Worm (Caenorhabditis elegans) whole organism, L4 larva: Measurements from ENCODE around the gene F22E5.7.

Experiments
- F26F4.8 ChIP-seq: fragments of 200-800 bp; sonication (Bioruptor generic); conservative IDR thresholded peaks from 2 replicates; pipeline ENCODE4 v1.3.6; 2022; ENCODE audit warnings: missing genetic modification characterization, missing compliant biosample characterization
- F37D6.2 ChIP-seq: sonication (generic microtip); optimal IDR thresholded peaks from 2 replicates; lab custom pipeline; 2016; ENCODE audit warnings: mild to moderate bottlenecking, missing genetic modification characterization, missing compliant biosample characterization
- R02D3.7 ChIP-seq: fragments of 150-350 bp; sonication (generic microtip); optimal IDR thresholded peaks from 3 replicates; lab custom pipeline; 2014; ENCODE audit warnings: missing biosample characterization, missing genetic modification characterization
- T20F7.1 ChIP-seq: fragments of 200-800 bp; sonication (Bioruptor generic); optimal IDR thresholded peaks from 2 replicates; lab custom pipeline; 2018; ENCODE audit warnings: mild to moderate bottlenecking, missing genetic modification characterization, missing compliant biosample characterization
- T26A8.4 ChIP-seq: fragments of 200-800 bp; sonication (Bioruptor generic); IDR thresholded peaks from 2 replicates; pipeline ENCODE4 v1.3.6; 2022; ENCODE audit warnings: missing genetic modification characterization, missing compliant biosample characterization
- Y48G9A.11 ChIP-seq: fragments of 200-800 bp; sonication (Bioruptor generic); IDR thresholded peaks from 2 replicates; pipeline ENCODE4 v1.3.6; 2022; ENCODE audit warnings: missing genetic modification reagents, missing genetic modification characterization, missing compliant biosample characterization
- aha-1 ChIP-seq: fragments of 150-350 bp; peaks from one replicate; lab custom pipeline; 2014; ENCODE audit warnings: missing biosample characterization, missing genetic modification characterization
- ceh-28 ChIP-seq: fragments of 150-350 bp; optimal IDR thresholded peaks from 2 replicates; lab custom pipeline; 2014; ENCODE audit warnings: missing biosample characterization, missing genetic modification reagents, missing genetic modification characterization
- ceh-44 ChIP-seq: fragments of 200-800 bp; sonication (Bioruptor generic); IDR thresholded peaks from 2 replicates; pipeline ENCODE4 v1.3.6; 2022; ENCODE audit warnings: missing genetic modification reagents, missing genetic modification characterization, missing compliant biosample characterization
- ceh-82 ChIP-seq: sonication (generic microtip); optimal IDR thresholded peaks from 2 replicates; lab custom pipeline; 2017; ENCODE audit warnings: missing biosample characterization, missing genetic modification characterization
- ces-1 ChIP-seq: fragments of 150-350 bp; sonication (generic microtip); optimal IDR thresholded peaks from 4 replicates; lab custom pipeline; 2014; ENCODE audit warnings: missing biosample characterization, missing genetic modification reagents, missing genetic modification characterization
- daf-19 ChIP-seq: fragments of 200-800 bp; sonication (Bioruptor generic); conservative IDR thresholded peaks from 2 replicates; pipeline ENCODE4 v1.3.6; 2022; ENCODE audit warnings: missing genetic modification characterization, missing compliant biosample characterization
- daf-8 ChIP-seq: fragments of 200-800 bp; sonication (Bioruptor generic); IDR thresholded peaks from 2 replicates; pipeline ENCODE4 v1.3.6; 2022; ENCODE audit warnings: missing genetic modification characterization, missing compliant biosample characterization
- dmd-8 ChIP-seq: fragments of 200-800 bp; sonication (Bioruptor generic); IDR thresholded peaks from 2 replicates; pipeline ENCODE4 v1.3.6; 2022; ENCODE audit warnings: missing genetic modification characterization, missing compliant biosample characterization
- dpl-1 ChIP-seq: fragments of 150-350 bp; optimal IDR thresholded peaks from 2 replicates; lab custom pipeline; 2014; ENCODE audit warnings: missing biosample characterization, missing genetic modification reagents, missing genetic modification characterization
- egl-43 ChIP-seq: fragments of 200-800 bp; sonication (Bioruptor generic); IDR thresholded peaks from 2 replicates; pipeline ENCODE4 v1.3.6; 2022; ENCODE audit warnings: missing genetic modification reagents, missing genetic modification characterization, missing compliant biosample characterization
- fos-1 ChIP-seq: fragments of 150-350 bp; optimal IDR thresholded peaks from 2 replicates; lab custom pipeline; 2014; ENCODE audit warnings: missing biosample characterization, missing genetic modification characterization
- hlh-30 ChIP-seq: sonication (generic microtip); optimal IDR thresholded peaks from 2 replicates; lab custom pipeline; 2017; ENCODE audit warnings: antibody characterized with exemption, mild to moderate bottlenecking, missing genetic modification characterization, missing compliant biosample characterization; ENCODE audit not compliant: insufficient read depth
- lin-29 ChIP-seq: fragments of 200-800 bp; sonication (Bioruptor generic); IDR thresholded peaks from 2 replicates; pipeline ENCODE4 v1.3.6; 2022; ENCODE audit warnings: missing genetic modification reagents, missing genetic modification characterization, missing compliant biosample characterization
- lin-39 ChIP-seq: fragments of 150-350 bp; optimal IDR thresholded peaks from 2 replicates; lab custom pipeline; 2014; ENCODE audit warnings: missing biosample characterization, missing genetic modification reagents, missing genetic modification characterization
- mdl-1 ChIP-seq, 2 experiments: fragments of 150-350 bp in 1 of 2; sonication (generic microtip) in 1 of 2; optimal IDR thresholded peaks; 2 replicates each; lab custom pipeline; 2014 to 2017; ENCODE audit warnings: missing biosample characterization in 2 of 2, missing genetic modification characterization in 2 of 2
- mep-1 ChIP-seq: fragments of 150-350 bp; sonication (generic microtip); optimal IDR thresholded peaks from 3 replicates; lab custom pipeline; 2014; ENCODE audit warnings: missing biosample characterization, missing genetic modification characterization
- mes-2 ChIP-seq: sonication (generic microtip); optimal IDR thresholded peaks from 2 replicates; lab custom pipeline; 2016; ENCODE audit warnings: missing genotype, mild to moderate bottlenecking, missing genetic modification characterization, missing compliant biosample characterization; ENCODE audit not compliant: poor library complexity, severe bottlenecking
- mxl-2 ChIP-seq: fragments of 200-800 bp; sonication (Bioruptor generic); conservative IDR thresholded peaks from 2 replicates; pipeline ENCODE4 v1.3.6; 2022; ENCODE audit warnings: missing genetic modification reagents, missing genetic modification characterization, missing compliant biosample characterization
- nhr-25 ChIP-seq: sonication (generic microtip); optimal IDR thresholded peaks from 2 replicates; lab custom pipeline; 2017; ENCODE audit warnings: missing genetic modification characterization, mild to moderate bottlenecking, missing compliant biosample characterization, antibody characterized with exemption, moderate library complexity, borderline replicate concordance; ENCODE audit not compliant: insufficient read depth
- nhr-28 ChIP-seq: fragments of 150-350 bp; optimal IDR thresholded peaks from 2 replicates; lab custom pipeline; 2014; ENCODE audit warnings: missing biosample characterization, missing genetic modification characterization
- nhr-41 ChIP-seq: fragments of 200-800 bp; sonication (Bioruptor generic); IDR thresholded peaks from 2 replicates; pipeline ENCODE4 v1.3.6; 2022; ENCODE audit warnings: missing genetic modification reagents, missing genetic modification characterization, missing compliant biosample characterization
- nhr-77 ChIP-seq: fragments of 150-350 bp; optimal IDR thresholded peaks from 2 replicates; lab custom pipeline; 2014; ENCODE audit warnings: missing biosample characterization, missing genetic modification characterization
- pha-4 ChIP-seq, 2 experiments: fragments of 150-350 bp in 1 of 2; fragments of 200-800 bp in 1 of 2; sonication (Bioruptor generic) in 1 of 2; IDR thresholded peaks in 1 of 2; optimal IDR thresholded peaks in 1 of 2; 2 replicates each; pipeline versions ENCODE4 v1.3.6 to Lab custom; 2014 to 2022; ENCODE audit warnings: missing genetic modification characterization in 2 of 2, missing genetic modification reagents in 2 of 2, missing biosample characterization in 1 of 2, missing compliant biosample characterization in 1 of 2
- php-3 ChIP-seq: fragments of 200-800 bp; sonication (Bioruptor generic); IDR thresholded peaks from 2 replicates; pipeline ENCODE4 v1.3.6; 2022; ENCODE audit warnings: missing genetic modification reagents, missing genetic modification characterization, missing compliant biosample characterization
- pqm-1 ChIP-seq: sonication (generic microtip); optimal IDR thresholded peaks from 2 replicates; lab custom pipeline; 2017; ENCODE audit warnings: missing biosample characterization, missing genetic modification characterization
- set-16 ChIP-seq: fragments of 200-800 bp; sonication (Bioruptor generic); IDR thresholded peaks from 2 replicates; pipeline ENCODE4 v1.3.6; 2022; ENCODE audit warnings: missing genetic modification reagents, missing genetic modification characterization, missing compliant biosample characterization
- spr-1 ChIP-seq: sonication (generic microtip); optimal IDR thresholded peaks from 2 replicates; lab custom pipeline; 2016; ENCODE audit warnings: mild to moderate bottlenecking, missing genetic modification characterization, missing compliant biosample characterization
- tag-97 ChIP-seq: fragments of 200-800 bp; sonication (Bioruptor generic); IDR thresholded peaks from 2 replicates; pipeline ENCODE4 v1.3.6; 2022; ENCODE audit warnings: missing genetic modification characterization, missing compliant biosample characterization

The F22E5.7 gene

DNA sequence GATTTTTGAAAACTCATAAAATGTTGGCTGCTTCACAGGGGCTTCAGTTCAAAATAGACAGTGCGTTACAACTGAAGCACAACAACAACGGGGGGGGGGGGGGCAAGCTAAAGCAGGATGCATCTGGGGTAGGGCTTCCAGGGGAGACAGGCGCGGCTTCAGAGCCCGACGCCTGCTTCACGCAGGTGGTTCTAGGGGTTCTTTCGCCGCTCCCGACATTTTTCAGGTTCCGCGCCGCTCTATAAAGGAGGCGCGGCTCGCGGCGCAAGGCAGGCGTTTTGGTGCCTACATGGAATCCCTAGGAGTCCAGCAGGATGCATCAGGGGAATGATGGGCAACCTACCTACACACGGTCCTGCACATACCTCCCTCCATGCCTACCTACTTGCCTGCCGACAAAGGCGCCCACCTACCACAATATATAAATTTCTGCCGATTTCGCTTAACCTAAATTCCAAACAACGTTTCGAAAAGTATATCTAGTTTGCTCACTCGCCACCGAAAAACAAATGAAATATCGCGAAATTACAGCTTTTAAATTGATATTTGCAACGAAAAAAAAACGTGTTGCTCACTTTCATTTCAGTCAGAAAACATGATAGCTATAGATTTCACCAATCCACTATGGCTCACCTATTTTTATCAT is 14.6 kb upstream of the F22E5.7 start, which contains the start of gene sri-71:
sri-71 (plus strand) TSS at position 596 of the 646 bp plus-strand sequence.
- TF ChIP-seq tag-97 (GFP tag; lab: Robert Waterston, UW) (no peak), F37D6.2 (tag; lab: Kevin White, UChicago) (no peak), set-16 (GFP tag; lab: Robert Waterston, UW) (peak; percentile 93), egl-43 (GFP tag; lab: Robert Waterston, UW) (peak; percentile 65; the same call in 1 of the 2 replicates), nhr-41 (GFP tag; lab: Robert Waterston, UW) (no peak), pqm-1 (tag; lab: Kevin White, UChicago) (no peak), nhr-28 (tag; lab: Kevin White, UChicago) (no peak), mes-2 (no peak), mxl-2 (GFP tag; lab: Robert Waterston, UW) (no peak), nhr-25 (tag; lab: Kevin White, UChicago) (no peak), mep-1 (tag; lab: Kevin White, UChicago) (no peak), Y48G9A.11 (GFP tag; lab: Robert Waterston, UW) (no peak), aha-1 (tag; lab: Kevin White, UChicago) (peak; percentile 10)
- TF ChIP-seq, all 104 proteins: peak for 3

DNA sequence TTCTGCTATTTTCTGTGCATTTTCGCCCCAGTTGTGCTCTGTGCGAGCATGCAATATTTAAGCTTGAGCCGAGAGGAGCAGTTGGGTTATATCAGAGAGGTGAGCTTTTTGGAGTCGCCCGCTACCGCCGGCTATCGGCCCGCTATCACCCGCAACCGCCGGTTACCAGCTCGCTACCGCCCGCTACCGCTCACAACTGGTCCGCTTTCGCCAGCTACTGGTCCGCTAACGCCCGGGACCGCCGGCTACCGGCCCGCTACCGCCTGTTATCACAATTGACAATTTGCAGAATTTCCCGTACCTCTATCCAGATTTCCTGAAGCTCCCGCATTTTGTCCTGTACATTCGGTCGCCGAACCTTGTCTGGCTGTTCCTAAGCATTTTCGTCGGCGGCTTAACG is 13.5 kb upstream of the F22E5.7 start:
- TF ChIP-seq ceh-28 (tag; lab: Kevin White, UChicago), result no peak
- TF ChIP-seq lin-29, result no peak
- TF ChIP-seq egl-43 (GFP tag; lab: Robert Waterston, UW), result peak; percentile 67; the same call in 1 of the 2 replicates
- peak; percentile 91 for TF ChIP-seq set-16 (GFP tag; lab: Robert Waterston, UW)
- TF ChIP-seq F26F4.8 (GFP tag; lab: Robert Waterston, UW), result 0 out of 2 replicates have a peak, but pooled peaks have one; percentile 26
- TF ChIP-seq, all 104 proteins: peak for 3

DNA sequence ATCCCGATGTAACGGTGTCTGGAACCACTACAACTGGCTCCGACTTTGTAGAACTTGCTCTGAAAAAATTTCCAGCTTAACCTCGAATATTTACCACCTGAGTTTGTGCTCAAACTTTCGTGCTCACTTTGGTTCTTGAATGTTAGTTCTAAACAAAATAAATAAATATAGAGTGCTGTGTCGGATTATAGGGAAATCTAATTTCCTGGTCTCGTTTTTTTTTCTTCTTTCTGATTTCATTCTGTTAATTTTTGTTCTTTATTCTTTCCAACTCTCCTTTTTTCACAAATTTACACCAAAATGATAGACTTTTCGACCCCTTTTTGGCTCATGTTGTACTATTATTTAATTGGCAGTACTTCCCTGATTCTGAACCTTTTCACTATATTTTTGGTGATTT is 12.6 kb upstream of the F22E5.7 start, which contains the start of gene sri-37:
sri-37 (plus strand) TSS at position 301 of the 400 bp plus-strand sequence.
- TF ChIP-seq T20F7.1 (no peak), nhr-41 (GFP tag; lab: Robert Waterston, UW) (no peak), daf-19 (GFP tag; lab: Robert Waterston, UW) (no peak), mdl-1 (tag; optimal IDR thresholded peaks at IDR 0.05; lab: Kevin White, UChicago) (no peak), pha-4 (GFP tag; IDR thresholded peaks at IDR 0.05; lab: Robert Waterston, UW) (no peak), pha-4 (tag; optimal IDR thresholded peaks at IDR 0.05; lab: Kevin White, UChicago) (no peak), hlh-30 (tag; lab: Kevin White, UChicago) (no peak), dmd-8 (GFP tag; lab: Robert Waterston, UW) (no peak), ceh-82 (tag; lab: Kevin White, UChicago) (no peak), dpl-1 (GFP tag; lab: Kevin White, UChicago) (no peak), ceh-44 (GFP tag; lab: Robert Waterston, UW) (no peak), fos-1 (tag; lab: Kevin White, UChicago) (no peak), lin-39 (tag; lab: Kevin White, UChicago) (no peak), nhr-77 (no peak)

DNA sequence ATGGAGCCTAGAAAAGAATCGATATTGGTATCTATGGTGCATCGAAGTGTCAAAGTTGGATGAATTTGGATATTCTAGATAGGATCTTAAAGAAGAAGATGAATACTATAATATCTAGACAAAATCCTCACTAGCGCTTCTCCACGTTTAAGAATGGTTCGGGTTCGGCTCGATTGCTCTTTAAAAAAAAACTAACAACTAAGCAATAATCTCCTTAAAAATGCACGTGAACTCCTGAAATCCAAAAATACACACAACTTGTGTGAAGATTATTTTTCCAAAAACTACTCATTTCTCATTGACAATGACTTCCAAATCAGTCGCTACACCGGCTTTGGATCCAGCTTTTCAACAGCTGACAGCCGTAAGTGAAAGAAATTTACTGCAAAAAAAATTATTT is 10.7 kb upstream of the F22E5.7 start, which contains the start of gene D2062.1:
D2062.1 (plus strand) TSS at position 301 of the 400 bp plus-strand sequence.
- TF ChIP-seq F37D6.2 (tag; lab: Kevin White, UChicago), result no peak
- TF ChIP-seq R02D3.7 (tag; lab: Kevin White, UChicago), result no peak
- TF ChIP-seq T26A8.4, result no peak
- TF ChIP-seq mep-1 (tag; lab: Kevin White, UChicago), result no peak
- TF ChIP-seq php-3 (GFP tag; lab: Robert Waterston, UW), result no peak
- TF ChIP-seq spr-1 (tag; lab: Kevin White, UChicago), result no peak
- no peak for TF ChIP-seq Y48G9A.11 (GFP tag; lab: Robert Waterston, UW)
- no peak for TF ChIP-seq dmd-8 (GFP tag; lab: Robert Waterston, UW)
- TF ChIP-seq ces-1 (GFP tag; lab: Kevin White, UChicago), result no peak
- no peak for TF ChIP-seq daf-8
- TF ChIP-seq, all 104 proteins: peak for 0
